Worm (Caenorhabditis elegans): ENCODE data around the gene ceh-91.

Gene ceh-91

DNA sequence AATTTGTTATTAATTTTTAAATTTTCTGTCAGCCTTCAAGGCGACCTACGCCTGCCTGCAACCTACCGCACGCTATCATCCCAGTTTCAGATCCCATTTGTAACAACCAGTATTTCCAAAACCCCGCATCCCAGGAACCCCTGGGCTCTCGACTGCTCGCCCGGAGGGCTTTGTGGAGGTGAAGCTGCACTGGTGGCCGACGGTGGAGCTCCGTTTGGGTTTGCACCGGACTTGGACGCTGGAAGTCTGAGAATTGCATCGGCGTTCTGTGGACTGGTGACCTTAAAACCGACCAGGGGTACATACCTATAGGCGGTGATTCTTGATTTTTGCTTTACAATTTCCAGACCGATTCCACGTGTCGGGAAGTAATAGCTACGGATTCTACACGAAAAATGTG lies 34.9 kb downstream of the ceh-91 start:
- no peak for TF ChIP-seq lsy-2 (tag; optimal IDR thresholded peaks at IDR 0.05)
- no peak for TF ChIP-seq nhr-10 (tag; optimal IDR thresholded peaks at IDR 0.05)
- no peak for TF ChIP-seq sma-3 (GFP tag; optimal IDR thresholded peaks at IDR 0.05)

- TF ChIP-seq elt-1 (tag; optimal IDR thresholded peaks at IDR 0.05) (no peak), nhr-25 (tag; optimal IDR thresholded peaks at IDR 0.05) (no peak), elt-3 (tag; optimal IDR thresholded peaks at IDR 0.05) (no peak), skn-1 (tag; optimal IDR thresholded peaks at IDR 0.05) (no peak), nhr-23 (tag; optimal IDR thresholded peaks at IDR 0.05) (no peak), F13H6.1 (tag; optimal IDR thresholded peaks at IDR 0.05) (no peak), nhr-77 (tag; optimal IDR thresholded peaks at IDR 0.05) (no peak), nhr-10 (tag; optimal IDR thresholded peaks at IDR 0.05) (no peak), nhr-12 (tag; optimal IDR thresholded peaks at IDR 0.05) (no peak), fos-1 (tag; optimal IDR thresholded peaks at IDR 0.05) (no peak)
Observed at ce11 chrIII:11656389-11656788, 39.8 kb downstream of the ceh-91 start.

DNA sequence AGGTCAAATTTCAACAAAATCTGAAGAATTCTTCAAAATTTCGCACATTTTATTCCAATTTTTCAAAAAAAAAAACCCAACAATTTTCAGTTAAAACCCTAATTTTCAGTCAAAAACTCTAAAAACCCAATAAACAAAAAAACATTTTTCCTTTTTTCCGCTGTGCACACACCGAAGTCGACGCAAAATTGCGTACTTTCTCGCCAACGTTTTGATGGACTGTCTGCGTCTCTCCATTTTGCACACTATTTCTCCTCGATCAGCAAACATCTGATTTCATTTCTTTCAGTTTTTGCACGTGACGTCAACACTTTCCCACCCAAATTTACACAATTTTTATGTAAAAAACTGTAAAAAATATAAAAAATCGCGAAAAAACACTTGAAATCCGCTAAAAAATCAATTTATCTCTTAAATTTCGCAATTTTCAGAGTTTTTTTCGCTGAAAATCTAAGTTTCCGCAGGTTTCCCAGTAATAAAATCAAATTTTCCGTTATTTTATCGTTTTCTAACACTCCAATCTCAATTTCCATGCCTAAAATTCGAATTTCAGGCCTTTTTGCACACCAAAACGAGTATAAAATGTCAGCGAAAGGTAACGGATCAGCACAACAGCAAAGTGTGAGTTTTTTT lies 40.8 kb downstream of the ceh-91 start, which contains the start of gene crh-1:
Gene crh-1 (plus strand): TSS at position 583 of the 633 bp plus-strand sequence.
- TF ChIP-seq gmeb-1 (tag; optimal IDR thresholded peaks at IDR 0.05) (peak; percentile 86), nhr-23 (tag; optimal IDR thresholded peaks at IDR 0.05) (no peak), C34F6.9 (tag; optimal IDR thresholded peaks at IDR 0.05) (peak; percentile 91), zag-1 (tag; optimal IDR thresholded peaks at IDR 0.05) (peak; percentile 30), dmd-4 (tag; optimal IDR thresholded peaks at IDR 0.05) (no peak), elt-3 (tag; optimal IDR thresholded peaks at IDR 0.05) (no peak), nhr-77 (tag; optimal IDR thresholded peaks at IDR 0.05) (no peak), ama-1 (optimal IDR thresholded peaks at IDR 0.05) (no peak), egl-27 (tag; optimal IDR thresholded peaks at IDR 0.05) (peak; percentile 66), lin-13 (GFP tag; optimal IDR thresholded peaks at IDR 0.05) (peak; percentile 78), blmp-1 (tag; optimal IDR thresholded peaks at IDR 0.05; ENCODE audit: insufficient read depth) (peak; percentile 33), mab-5 (tag; optimal IDR thresholded peaks at IDR 0.05) (peak; percentile 78), sma-9 (GFP tag; optimal IDR thresholded peaks at IDR 0.05) (peak; percentile 84), sma-9 (tag; optimal IDR thresholded peaks at IDR 0.05) (no peak), sem-4 (tag; optimal IDR thresholded peaks at IDR 0.05) (peak; percentile 90), nhr-10 (tag; optimal IDR thresholded peaks at IDR 0.05) (peak; percentile 71), elt-1 (tag; optimal IDR thresholded peaks at IDR 0.05) (no peak), Y55F3AM.14 (GFP tag; optimal IDR thresholded peaks at IDR 0.05) (no peak), ztf-11 (tag; optimal IDR thresholded peaks at IDR 0.05) (no peak), F13H6.1 (tag; optimal IDR thresholded peaks at IDR 0.05) (peak; percentile 76), lin-11 (tag; optimal IDR thresholded peaks at IDR 0.05) (peak; percentile 21), unc-39 (tag; optimal IDR thresholded peaks at IDR 0.05) (no peak), nhr-237 (tag; optimal IDR thresholded peaks at IDR 0.05) (no peak), nhr-11 (tag; optimal IDR thresholded peaks at IDR 0.05) (no peak), aly-2 (tag; optimal IDR thresholded peaks at IDR 0.05) (no peak), mbf-1 (tag; optimal IDR thresholded peaks at IDR 0.05) (no peak), nhr-6 (tag; optimal IDR thresholded peaks at IDR 0.05) (peak; percentile 73), ceh-16 (tag; optimal IDR thresholded peaks at IDR 0.05) (no peak), crh-2 (tag; optimal IDR thresholded peaks at IDR 0.05) (peak; percentile 89), ztf-1 (GFP tag; conservative IDR thresholded peaks at IDR 0.05) (no peak), unc-55 (GFP tag; optimal IDR thresholded peaks at IDR 0.05) (peak; percentile 75), mdl-1 (tag; optimal IDR thresholded peaks at IDR 0.05) (peak in 1 of 2 experiments; percentile 56), nhr-129 (tag; optimal IDR thresholded peaks at IDR 0.05) (peak; percentile 69), lin-39 (tag; optimal IDR thresholded peaks at IDR 0.05) (no peak), nhr-21 (tag; optimal IDR thresholded peaks at IDR 0.05) (peak; percentile 46), fos-1 (tag; optimal IDR thresholded peaks at IDR 0.05) (peak; percentile 45), skn-1 (tag; optimal IDR thresholded peaks at IDR 0.05) (no peak), peb-1 (tag; optimal IDR thresholded peaks at IDR 0.05) (no peak), ZK546.5 (tag; optimal IDR thresholded peaks at IDR 0.05) (no peak), ceh-82 (tag; optimal IDR thresholded peaks at IDR 0.05) (peak; percentile 23), nhr-25 (tag; optimal IDR thresholded peaks at IDR 0.05) (peak; percentile 80), nhr-12 (tag; optimal IDR thresholded peaks at IDR 0.05) (no peak), lsy-2 (tag; optimal IDR thresholded peaks at IDR 0.05) (peak; percentile 76 to 89), alr-1 (tag; optimal IDR thresholded peaks at IDR 0.05) (no peak), R02D3.7 (tag; optimal IDR thresholded peaks at IDR 0.05) (no peak), unc-62 (GFP tag; optimal IDR thresholded peaks at IDR 0.05) (no peak), ztf-4 (tag; optimal IDR thresholded peaks at IDR 0.05) (peak; percentile 68), snpc-4 (tag; optimal IDR thresholded peaks at IDR 0.05) (peak; percentile 46), sma-3 (GFP tag; optimal IDR thresholded peaks at IDR 0.05) (peak; percentile 60)
